Worm (Caenorhabditis elegans) whole organism, young adult: Measurements from ENCODE around the gene ZK856.11.

Source experiments
- Y95B8A.8 ChIP-seq: fragments of 200-800 bp; sonication (Bioruptor generic); IDR thresholded peaks from 2 replicates; pipeline ENCODE4 v1.3.6; 2022; ENCODE audit warnings: missing genetic modification reagents, missing genetic modification characterization, missing compliant biosample characterization
- ama-1 ChIP-seq, 3 experiments: fragments of 150-350 bp in 1 of 3; sonication (generic microtip) in 2 of 3; optimal IDR thresholded peaks; 2 replicates each; lab custom pipeline; 2014 to 2018; ENCODE audit warnings: missing biosample characterization in 2 of 3, missing genetic modification characterization in 2 of 3, missing genetic modification reagents in 2 of 3
- efl-1 ChIP-seq: fragments of 150-350 bp; optimal IDR thresholded peaks from 2 replicates; lab custom pipeline; 2014; ENCODE audit warnings: missing biosample characterization, missing genetic modification reagents, missing genetic modification characterization
- let-607 ChIP-seq, 2 experiments: fragments of 200-800 bp in 1 of 2; sonication (Bioruptor generic) in 1 of 2; sonication (generic microtip) in 1 of 2; optimal IDR thresholded peaks; 2 replicates each; lab custom pipeline; 2016 to 2018; ENCODE audit warnings: mild to moderate bottlenecking in 2 of 2, missing compliant biosample characterization in 2 of 2, missing genetic modification characterization in 2 of 2, moderate library complexity in 2 of 2, missing genotype in 1 of 2
- mel-28 ChIP-seq: sonication (generic microtip); optimal IDR thresholded peaks from 2 replicates; lab custom pipeline; 2016; ENCODE audit warnings: borderline replicate concordance, mild to moderate bottlenecking, missing genetic modification characterization, missing compliant biosample characterization
- snpc-1.1 ChIP-seq: sonication (generic microtip); optimal IDR thresholded peaks from 2 replicates; lab custom pipeline; 2017; ENCODE audit warnings: missing genetic modification characterization, mild to moderate bottlenecking, missing compliant biosample characterization, antibody characterized with exemption, moderate library complexity, missing genotype, missing genetic modification reagents; ENCODE audit not compliant: insufficient read depth
- snpc-3.4 ChIP-seq: sonication (generic microtip); optimal IDR thresholded peaks from 2 replicates; lab custom pipeline; 2017; ENCODE audit warnings: missing genetic modification characterization, mild to moderate bottlenecking, missing compliant biosample characterization, antibody characterized with exemption, moderate library complexity, missing genotype, missing genetic modification reagents
- ztf-18 ChIP-seq: sonication (generic microtip); optimal IDR thresholded peaks from 2 replicates; lab custom pipeline; 2016; ENCODE audit warnings: missing genotype, mild to moderate bottlenecking, missing genetic modification characterization, missing compliant biosample characterization

ce11 chrV:10252682-10253081, 47.9 kb upstream of the ZK856.11 start:
- peak; percentile 67; the same call in 1 of the 2 replicates for TF ChIP-seq Y95B8A.8 (GFP tag; lab: Robert Waterston, UW)
- TF ChIP-seq mel-28 (tag; lab: Kevin White, UChicago) = no peak
- TF ChIP-seq snpc-3.4 (tag; lab: Kevin White, UChicago) = no peak
- no peak for TF ChIP-seq snpc-1.1 (tag; lab: Kevin White, UChicago)
- no peak for TF ChIP-seq efl-1 (GFP tag; lab: Kevin White, UChicago)
- no peak for TF ChIP-seq let-607 (tag; optimal IDR thresholded peaks at IDR 0.05; lab: Kevin White, UChicago)
- TF ChIP-seq ztf-18 (tag; lab: Kevin White, UChicago) = no peak
- TF ChIP-seq ama-1 (optimal IDR thresholded peaks at IDR 0.05; lab: Kevin White, UChicago) = no peak
- peak in 1 of 2 experiments; percentile 64 for TF ChIP-seq ama-1 (GFP tag; optimal IDR thresholded peaks at IDR 0.05; lab: Kevin White, UChicago)
